Fruit fly (Drosophila melanogaster) S2 (cell line): Measurements from ENCODE around the gene CG32301.

Experiments
- CG8478 ChIP-seq: fragments of >200 bp; optimal IDR thresholded peaks from 2 replicates; lab custom pipeline; 2018
- CTCF ChIP-seq, 2 experiments: fragments of >200 bp; optimal IDR thresholded peaks; 2 replicates each; lab custom pipeline; 2018

- no peak for TF ChIP-seq CG8478 (lab: Kevin White, UChicago)
- TF ChIP-seq CTCF (optimal IDR thresholded peaks at IDR 0.05; lab: Kevin White, UChicago): no peak
Measured at dm6 chr3L:2262515-2262944, 18.3 kb downstream of the CG32301 start, which contains the start of the genes oxt and CG13807.
